Fruit fly (Drosophila melanogaster) whole organism, prepupa: Measurements from ENCODE around the gene Paris.
A peak's percentile ranks its signal among the peaks of the same experiment; 100 is the strongest.

Experiments used
- Blimp-1 ChIP-seq: fragments of 200-800 bp; sonication (Bioruptor generic); optimal IDR thresholded peaks from 3 replicates; lab custom pipeline; 2017; ENCODE audit warnings: missing biosample characterization, missing genetic modification characterization, mild to moderate bottlenecking, moderate library complexity, missing genetic modification reagents
- CG10631 ChIP-seq: fragments of 200-800 bp; sonication (Bioruptor generic); optimal IDR thresholded peaks from 2 replicates; lab custom pipeline; 2016; ENCODE audit warnings: missing biosample characterization, missing genetic modification characterization
- CG10669 ChIP-seq: fragments of 200-800 bp; sonication (Bioruptor generic); optimal IDR thresholded peaks from 3 replicates; lab custom pipeline; 2018; ENCODE audit warnings: missing biosample characterization, mild to moderate bottlenecking, missing genetic modification characterization, moderate library complexity
- CG11294 ChIP-seq: fragments of 200-800 bp; sonication (Bioruptor generic); IDR thresholded peaks from 2 replicates; pipeline ENCODE4 v1.3.6; 2022; ENCODE audit warnings: missing biosample characterization, missing genetic modification characterization
- CG11762 ChIP-seq: fragments of 200-800 bp; sonication (Bioruptor generic); optimal IDR thresholded peaks from 3 replicates; lab custom pipeline; 2016; ENCODE audit warnings: missing biosample characterization, missing genetic modification characterization; ENCODE audit not compliant: insufficient read depth
- CG15336 ChIP-seq: fragments of 200-800 bp; sonication (Bioruptor generic); IDR thresholded peaks from 2 replicates; pipeline ENCODE4 v1.3.6; 2022; ENCODE audit warnings: missing biosample characterization, missing genetic modification characterization
- CG1621 ChIP-seq: fragments of 200-800 bp; sonication (Bioruptor generic); optimal IDR thresholded peaks from 3 replicates; lab custom pipeline; 2018; ENCODE audit warnings: missing biosample characterization, mild to moderate bottlenecking, missing genetic modification characterization
- CG16779 ChIP-seq: fragments of 200-800 bp; sonication (Bioruptor generic); optimal IDR thresholded peaks from 3 replicates; lab custom pipeline; 2017; ENCODE audit warnings: missing biosample characterization, mild to moderate bottlenecking, missing genetic modification characterization
- CG3032 ChIP-seq: fragments of 200-800 bp; optimal IDR thresholded peaks from 2 replicates; lab custom pipeline; 2019; ENCODE audit warnings: missing biosample characterization, mild to moderate bottlenecking, missing genetic modification characterization, moderate library complexity
- CG31627 ChIP-seq: fragments of 200-800 bp; sonication (Bioruptor generic); optimal IDR thresholded peaks from 3 replicates; lab custom pipeline; 2016; ENCODE audit warnings: missing biosample characterization, missing genetic modification characterization
- CG32006 ChIP-seq: fragments of 200-800 bp; sonication (Bioruptor generic); optimal IDR thresholded peaks from 3 replicates; lab custom pipeline; 2017; ENCODE audit warnings: missing biosample characterization, mild to moderate bottlenecking, missing genetic modification characterization
- CG34406 ChIP-seq: fragments of 200-800 bp; sonication (Bioruptor generic); optimal IDR thresholded peaks from 3 replicates; lab custom pipeline; 2016; ENCODE audit warnings: missing biosample characterization, missing genetic modification characterization
- CG3919 ChIP-seq: fragments of 200-800 bp; sonication (Bioruptor generic); optimal IDR thresholded peaks from 3 replicates; lab custom pipeline; 2016; ENCODE audit warnings: missing biosample characterization, missing genetic modification characterization
- CG4318 ChIP-seq: fragments of 200-800 bp; sonication (Bioruptor generic); optimal IDR thresholded peaks from 3 replicates; lab custom pipeline; 2017; ENCODE audit warnings: missing biosample characterization, mild to moderate bottlenecking, missing genetic modification characterization
- CG6163 ChIP-seq: fragments of 200-800 bp; sonication (Bioruptor generic); IDR thresholded peaks from 3 replicates; pipeline ENCODE4 v1.3.6; 2022; ENCODE audit warnings: missing biosample characterization, missing genetic modification characterization
- CG6276 ChIP-seq: fragments of 200-800 bp; sonication (Bioruptor generic); optimal IDR thresholded peaks from 2 replicates; lab custom pipeline; 2017; ENCODE audit warnings: missing biosample characterization, mild to moderate bottlenecking, missing genetic modification characterization
- CG6808 ChIP-seq: fragments of 200-800 bp; sonication (Bioruptor generic); optimal IDR thresholded peaks from 3 replicates; lab custom pipeline; 2017; ENCODE audit warnings: missing biosample characterization, missing genetic modification characterization, mild to moderate bottlenecking, moderate library complexity, missing genetic modification reagents
- CG6854 ChIP-seq: fragments of 200-800 bp; sonication (Bioruptor generic); optimal IDR thresholded peaks from 2 replicates; lab custom pipeline; 2017; ENCODE audit warnings: missing biosample characterization, mild to moderate bottlenecking, missing genetic modification characterization
- CG7368 ChIP-seq: fragments of 200-800 bp; sonication (Bioruptor generic); optimal IDR thresholded peaks from 3 replicates; lab custom pipeline; 2016; ENCODE audit warnings: missing biosample characterization, missing genetic modification characterization
- CG8119 ChIP-seq: fragments of 200-800 bp; sonication (Bioruptor generic); IDR thresholded peaks from 3 replicates; pipeline ENCODE4 v1.3.6; 2022; ENCODE audit warnings: missing biosample characterization, missing genetic modification characterization
- CG8319 ChIP-seq: fragments of 200-800 bp; sonication (Bioruptor generic); optimal IDR thresholded peaks from 3 replicates; lab custom pipeline; 2016; ENCODE audit warnings: missing biosample characterization, missing genetic modification characterization
- CG8632 ChIP-seq: fragments of 200-800 bp; sonication (Bioruptor generic); optimal IDR thresholded peaks from 3 replicates; lab custom pipeline; 2016; ENCODE audit warnings: missing biosample characterization, missing genetic modification characterization
- CG9139 ChIP-seq: fragments of 200-800 bp; sonication (Bioruptor generic); optimal IDR thresholded peaks from 3 replicates; lab custom pipeline; 2017; ENCODE audit warnings: missing biosample characterization, mild to moderate bottlenecking, missing genetic modification characterization
- Eip75B ChIP-seq: fragments of 200-800 bp; sonication (Bioruptor generic); optimal IDR thresholded peaks from 3 replicates; lab custom pipeline; 2016; ENCODE audit warnings: missing biosample characterization, missing genetic modification characterization
- Eip78C ChIP-seq: fragments of 200-800 bp; sonication (Bioruptor generic); peaks from one replicate; lab custom pipeline; 2016; ENCODE audit warnings: missing biosample characterization, missing genetic modification characterization
- Eip93F ChIP-seq: fragments of 200-800 bp; sonication (Bioruptor generic); optimal IDR thresholded peaks from 2 replicates; lab custom pipeline; 2016; ENCODE audit warnings: missing biosample characterization, mild to moderate bottlenecking, missing genetic modification characterization
- Ets21C ChIP-seq: fragments of 200-800 bp; sonication (Bioruptor generic); optimal IDR thresholded peaks from 3 replicates; lab custom pipeline; 2016; ENCODE audit warnings: missing biosample characterization, missing genetic modification characterization
- Ets96B ChIP-seq: fragments of 200-800 bp; optimal IDR thresholded peaks from 2 replicates; lab custom pipeline; 2019; ENCODE audit warnings: missing biosample characterization, mild to moderate bottlenecking, missing genetic modification characterization, moderate library complexity
- Gug ChIP-seq: fragments of 200-800 bp; sonication (Bioruptor generic); IDR thresholded peaks from 2 replicates; pipeline ENCODE4 v1.3.6; 2022; ENCODE audit warnings: missing biosample characterization, missing genetic modification characterization
- Hr38 ChIP-seq: sonication (Bioruptor generic); optimal IDR thresholded peaks from 2 replicates; lab custom pipeline; 2016; ENCODE audit warnings: missing biosample characterization, missing genetic modification characterization
- Hr39 ChIP-seq: fragments of 200-800 bp; sonication (Bioruptor generic); optimal IDR thresholded peaks from 2 replicates; lab custom pipeline; 2016; ENCODE audit warnings: missing biosample characterization, missing genetic modification characterization
- Lpt ChIP-seq: fragments of 200-800 bp; sonication (Bioruptor generic); optimal IDR thresholded peaks from 3 replicates; lab custom pipeline; 2016; ENCODE audit warnings: missing biosample characterization, missing genetic modification characterization
- OdsH ChIP-seq: fragments of 200-800 bp; sonication (Bioruptor generic); optimal IDR thresholded peaks from 3 replicates; lab custom pipeline; 2016; ENCODE audit warnings: missing biosample characterization, missing genetic modification characterization
- Sox102F ChIP-seq: fragments of 200-800 bp; sonication (Bioruptor generic); optimal IDR thresholded peaks from 2 replicates; lab custom pipeline; 2016; ENCODE audit warnings: missing biosample characterization, mild to moderate bottlenecking, missing genetic modification characterization
- Sox14 ChIP-seq: fragments of 200-800 bp; sonication (Bioruptor generic); optimal IDR thresholded peaks from 3 replicates; lab custom pipeline; 2016; ENCODE audit warnings: missing biosample characterization, missing genetic modification characterization
- Sox15 ChIP-seq: fragments of 200-800 bp; sonication (Bioruptor generic); optimal IDR thresholded peaks from 3 replicates; lab custom pipeline; 2016; ENCODE audit warnings: missing biosample characterization, missing genetic modification characterization
- achi ChIP-seq: fragments of 200-800 bp; sonication (Bioruptor generic); optimal IDR thresholded peaks from 3 replicates; lab custom pipeline; 2016; ENCODE audit warnings: missing biosample characterization, missing genetic modification characterization
- cyc ChIP-seq: fragments of 200-800 bp; sonication (Bioruptor generic); optimal IDR thresholded peaks from 3 replicates; lab custom pipeline; 2016; ENCODE audit warnings: missing biosample characterization, missing genetic modification characterization
- dac ChIP-seq: fragments of 200-800 bp; sonication (Bioruptor generic); optimal IDR thresholded peaks from 2 replicates; lab custom pipeline; 2017; ENCODE audit warnings: missing biosample characterization, mild to moderate bottlenecking, missing genetic modification characterization
- dsx ChIP-seq: fragments of 200-800 bp; optimal IDR thresholded peaks from 3 replicates; lab custom pipeline; 2019; ENCODE audit warnings: missing biosample characterization, mild to moderate bottlenecking, missing genetic modification characterization, moderate library complexity; ENCODE audit not compliant: poor library complexity, severe bottlenecking
- esn ChIP-seq: fragments of 200-800 bp; sonication (Bioruptor generic); optimal IDR thresholded peaks from 2 replicates; lab custom pipeline; 2016; ENCODE audit warnings: missing biosample characterization, mild to moderate bottlenecking, missing genetic modification characterization, moderate library complexity
- fd59A ChIP-seq: fragments of 200-800 bp; sonication (Bioruptor generic); optimal IDR thresholded peaks from 2 replicates; lab custom pipeline; 2017; ENCODE audit warnings: missing biosample characterization, mild to moderate bottlenecking, missing genetic modification characterization, missing genetic modification reagents
- fd85E ChIP-seq: fragments of 200-800 bp; sonication (Bioruptor generic); optimal IDR thresholded peaks from 3 replicates; lab custom pipeline; 2016; ENCODE audit warnings: missing biosample characterization, missing genetic modification characterization
- fkh ChIP-seq: fragments of 200-800 bp; sonication (Bioruptor generic); optimal IDR thresholded peaks from 3 replicates; lab custom pipeline; 2017; ENCODE audit warnings: missing biosample characterization, mild to moderate bottlenecking, missing genetic modification characterization, moderate library complexity
- lz ChIP-seq: fragments of 200-800 bp; sonication (Bioruptor generic); optimal IDR thresholded peaks from 3 replicates; lab custom pipeline; 2016; ENCODE audit warnings: missing biosample characterization, missing genetic modification characterization
- net ChIP-seq: fragments of 200-800 bp; sonication (Bioruptor generic); optimal IDR thresholded peaks from 3 replicates; lab custom pipeline; 2016; ENCODE audit warnings: missing biosample characterization, missing genetic modification characterization
- pdm3 ChIP-seq: fragments of 200-800 bp; sonication (Bioruptor generic); optimal IDR thresholded peaks from 3 replicates; lab custom pipeline; 2016; ENCODE audit warnings: missing biosample characterization, missing genetic modification characterization
- salr ChIP-seq, 2 experiments: fragments of 200-800 bp; sonication (Bioruptor generic); optimal IDR thresholded peaks; 3 replicates each; lab custom pipeline; 2016 to 2018; ENCODE audit warnings: missing biosample characterization in 2 of 2, missing genetic modification characterization in 2 of 2, mild to moderate bottlenecking in 1 of 2
- spab ChIP-seq: fragments of 200-800 bp; sonication (Bioruptor generic); optimal IDR thresholded peaks from 2 replicates; lab custom pipeline; 2017; ENCODE audit warnings: missing biosample characterization, mild to moderate bottlenecking, missing genetic modification characterization, missing genetic modification reagents

Paris gene

dm6 chr2L:4458119-4459056, 5.0 kb upstream of the Paris start, which contains the start of gene RpL27A:
Gene RpL27A, minus strand, starts transcription at chr2L:4458364.
- TF ChIP-seq CG6276 (GFP tag; lab: Kevin White, UChicago) (no peak), salr (GFP tag; optimal IDR thresholded peaks at IDR 0.05; lab: Kevin White, UChicago) (peak in 1 of 2 experiments; percentile 78), CG31627 (peak; percentile 57), Sox102F (GFP tag; lab: Kevin White, UChicago) (no peak), fd85E (GFP tag; lab: Kevin White, UChicago) (no peak), dac (GFP tag; lab: Kevin White, UChicago) (peak; percentile 68), CG1621 (tag; lab: Kevin White, UChicago) (peak; percentile 50), CG6854 (GFP tag; lab: Kevin White, UChicago) (peak; percentile 90), CG10631 (GFP tag; lab: Kevin White, UChicago) (peak; percentile 64), Ets96B (tag; lab: Kevin White, UChicago) (peak; percentile 19), CG8319 (GFP tag; lab: Kevin White, UChicago) (no peak), CG16779 (tag; lab: Kevin White, UChicago) (no peak), Gug (GFP tag; lab: Robert Waterston, UW) (no peak), CG15336 (GFP tag; lab: Robert Waterston, UW) (peak; percentile 69), spab (GFP tag; lab: Kevin White, UChicago) (no peak), pdm3 (GFP tag; lab: Kevin White, UChicago) (peak; percentile 57), Eip78C (GFP tag; lab: Kevin White, UChicago) (peak; percentile 80), CG32006 (peak; percentile 60), CG3919 (GFP tag; lab: Kevin White, UChicago) (peak; percentile 86), esn (GFP tag; lab: Kevin White, UChicago) (peak; percentile 79), Eip93F (GFP tag; lab: Kevin White, UChicago) (no peak), Sox14 (peak; percentile 19), CG34406 (GFP tag; lab: Kevin White, UChicago) (peak; percentile 72), cyc (peak; percentile 70), Sox15 (GFP tag; lab: Kevin White, UChicago) (peak; percentile 21), Hr38 (GFP tag; lab: Kevin White, UChicago) (no peak), fd59A (GFP tag; lab: Kevin White, UChicago) (peak; percentile 37), fkh (GFP tag; lab: Kevin White, UChicago) (peak; percentile 49), Lpt (GFP tag; lab: Kevin White, UChicago) (peak; percentile 9), CG9139 (no peak), CG11762 (GFP tag; lab: Kevin White, UChicago) (no peak), Eip75B (GFP tag; lab: Kevin White, UChicago) (peak; percentile 67), OdsH (peak; percentile 70), Ets21C (no peak), CG6808 (GFP tag; lab: Kevin White, UChicago) (peak; percentile 65), Blimp-1 (GFP tag; lab: Kevin White, UChicago) (peak; percentile 45), CG10669 (GFP tag; lab: Kevin White, UChicago) (peak; percentile 55), CG3032 (tag; lab: Kevin White, UChicago) (peak; percentile 43), CG6163 (GFP tag; lab: Robert Waterston, UW) (peak; percentile 87), CG8632 (GFP tag; lab: Kevin White, UChicago) (peak; percentile 35), dsx (GFP tag; lab: Kevin White, UChicago) (peak; percentile 43), CG11294 (no peak; the same call in 1 of the 2 replicates), Hr39 (GFP tag; lab: Kevin White, UChicago) (peak; percentile 49), CG4318 (GFP tag; lab: Kevin White, UChicago) (no peak), CG7368 (GFP tag; lab: Kevin White, UChicago) (peak; percentile 48), CG8119 (GFP tag; lab: Robert Waterston, UW) (peak; percentile 61; the same call in 2 of the 3 replicates), net (GFP tag; lab: Kevin White, UChicago) (peak; percentile 78), achi (peak; percentile 69), lz (GFP tag; lab: Kevin White, UChicago) (peak; percentile 72)
